Worm (Caenorhabditis elegans) whole organism, L2 larva: ENCODE measurements around the gene rpy-1.

Source experiments
- blmp-1 ChIP-seq: sonication (generic microtip); optimal IDR thresholded peaks from 2 replicates; lab custom pipeline; 2017; ENCODE audit warnings: missing genetic modification characterization, mild to moderate bottlenecking, missing compliant biosample characterization, antibody characterized with exemption, moderate library complexity; ENCODE audit not compliant: insufficient read depth
- ceh-82 ChIP-seq: fragments of 150-350 bp; optimal IDR thresholded peaks from 2 replicates; lab custom pipeline; 2014; ENCODE audit warnings: missing biosample characterization, missing genetic modification characterization
- lin-13 ChIP-seq: fragments of 150-350 bp; optimal IDR thresholded peaks from 2 replicates; lab custom pipeline; 2014; ENCODE audit warnings: missing biosample characterization, missing genetic modification reagents, missing genetic modification characterization
- nhr-11 ChIP-seq: fragments of 150-350 bp; optimal IDR thresholded peaks from 2 replicates; lab custom pipeline; 2014; ENCODE audit warnings: missing biosample characterization, missing genetic modification characterization
- nhr-25 ChIP-seq: fragments of 150-350 bp; sonication (generic microtip); optimal IDR thresholded peaks from 3 replicates; lab custom pipeline; 2014; ENCODE audit warnings: missing biosample characterization, missing genetic modification characterization
- nhr-77 ChIP-seq: fragments of 150-350 bp; optimal IDR thresholded peaks from 2 replicates; lab custom pipeline; 2014; ENCODE audit warnings: missing biosample characterization, missing genetic modification characterization

- TF ChIP-seq nhr-25 (tag; lab: Kevin White, UChicago) (no peak), blmp-1 (tag; lab: Kevin White, UChicago) (no peak), nhr-77 (tag; lab: Kevin White, UChicago) (no peak), ceh-82 (no peak), nhr-11 (tag; lab: Kevin White, UChicago) (no peak), lin-13 (GFP tag; lab: Kevin White, UChicago) (no peak)
These were observed 44.2 kb downstream of the rpy-1 start, which contains the start of gene T19D12.2 for ce11 chrII:6661211-6661610.
